Fruit fly (Drosophila melanogaster) whole organism, prepupa: ENCODE data around the gene pbl.

Source experiments
- Blimp-1 ChIP-seq: fragments of 200-800 bp; sonication (Bioruptor generic); optimal IDR thresholded peaks from 3 replicates; lab custom pipeline; 2017; ENCODE audit warnings: missing biosample characterization, missing genetic modification characterization, mild to moderate bottlenecking, moderate library complexity, missing genetic modification reagents
- Met ChIP-seq: fragments of 200-800 bp; sonication (Bioruptor generic); optimal IDR thresholded peaks from 3 replicates; lab custom pipeline; 2016; ENCODE audit warnings: missing biosample characterization, missing genetic modification characterization
- Sox102F ChIP-seq: fragments of 200-800 bp; sonication (Bioruptor generic); optimal IDR thresholded peaks from 2 replicates; lab custom pipeline; 2016; ENCODE audit warnings: missing biosample characterization, mild to moderate bottlenecking, missing genetic modification characterization

- TF ChIP-seq Met (GFP tag; lab: Kevin White, UChicago), result no peak
- TF ChIP-seq Blimp-1, result no peak
- TF ChIP-seq Sox102F, result no peak
Observed at dm6 chr3L:7852252-7852885, 59.4 kb downstream of the pbl start.
